Worm (Caenorhabditis elegans) whole organism, L1 larva: Measurements from ENCODE around the gene ZK287.1.
A peak's percentile ranks its signal among the peaks of the same experiment; 100 is the strongest.

Source experiments
- C04F5.9 ChIP-seq: sonication (generic microtip); optimal IDR thresholded peaks from 2 replicates; lab custom pipeline; 2016; ENCODE audit warnings: missing genetic modification characterization, missing compliant biosample characterization
- C16A3.4 ChIP-seq: fragments of 150-350 bp; optimal IDR thresholded peaks from 2 replicates; lab custom pipeline; 2014; ENCODE audit warnings: missing biosample characterization, missing genetic modification characterization
- F16B12.6 ChIP-seq: fragments of 150-350 bp; optimal IDR thresholded peaks from 2 replicates; lab custom pipeline; 2014; ENCODE audit warnings: missing biosample characterization, missing genetic modification characterization
- aha-1 ChIP-seq: fragments of 150-350 bp; optimal IDR thresholded peaks from 2 replicates; lab custom pipeline; 2014; ENCODE audit warnings: missing biosample characterization, missing genetic modification characterization
- alr-1 ChIP-seq: fragments of 200-800 bp; sonication (Bioruptor generic); optimal IDR thresholded peaks from 2 replicates; lab custom pipeline; 2018; ENCODE audit warnings: borderline replicate concordance, mild to moderate bottlenecking, missing genetic modification characterization, missing compliant biosample characterization
- ama-1 ChIP-seq: fragments of 150-350 bp; optimal IDR thresholded peaks from 2 replicates; lab custom pipeline; 2014
- blmp-1 ChIP-seq: fragments of 150-350 bp; optimal IDR thresholded peaks from 2 replicates; lab custom pipeline; 2014; ENCODE audit warnings: missing biosample characterization, missing genetic modification characterization
- ceh-8 ChIP-seq: fragments of 200-800 bp; sonication (Bioruptor generic); optimal IDR thresholded peaks from 2 replicates; lab custom pipeline; 2018; ENCODE audit warnings: mild to moderate bottlenecking, missing genetic modification characterization, moderate library complexity, missing compliant biosample characterization
- ceh-82 ChIP-seq, 3 experiments: fragments of 150-350 bp in 1 of 3; sonication (generic microtip) in 2 of 3; optimal IDR thresholded peaks; 2 replicates each; lab custom pipeline; 2014 to 2017; ENCODE audit warnings: missing biosample characterization in 3 of 3, missing genetic modification characterization in 3 of 3
- ceh-88 ChIP-seq: fragments of 200-800 bp; sonication (Bioruptor generic); IDR thresholded peaks from 2 replicates; pipeline ENCODE4 v1.3.6; 2022; ENCODE audit warnings: missing genetic modification characterization, missing compliant biosample characterization
- ceh-90 ChIP-seq: sonication (generic microtip); optimal IDR thresholded peaks from 2 replicates; lab custom pipeline; 2016; ENCODE audit warnings: missing genetic modification characterization, missing compliant biosample characterization
- dpl-1 ChIP-seq, 3 experiments: fragments of 150-350 bp in 2 of 3; sonication (generic microtip) in 1 of 3; optimal IDR thresholded peaks; 2 replicates each; lab custom pipeline; 2014 to 2017; ENCODE audit warnings: missing biosample characterization in 3 of 3, missing genetic modification characterization in 3 of 3, missing genetic modification reagents in 3 of 3
- efl-1 ChIP-seq, 4 experiments: fragments of 150-350 bp; optimal IDR thresholded peaks in 3 of 4; peaks in 1 of 4; 1 replicate in 1 of 4; 2 replicates in 3 of 4; lab custom pipeline; 2014; ENCODE audit warnings: missing biosample characterization in 2 of 4, missing genetic modification characterization in 2 of 4, missing genetic modification reagents in 2 of 4
- egl-27 ChIP-seq, 2 experiments: fragments of 150-350 bp in 1 of 2; sonication (generic microtip); optimal IDR thresholded peaks; 3 replicates each; lab custom pipeline; 2017 to 2018; ENCODE audit warnings: missing biosample characterization in 2 of 2, missing genetic modification characterization in 2 of 2, missing genetic modification reagents in 2 of 2
- elt-2 ChIP-seq: sonication (generic microtip); optimal IDR thresholded peaks from 2 replicates; lab custom pipeline; 2016; ENCODE audit warnings: missing genetic modification characterization, mild to moderate bottlenecking, inconsistent platforms, missing compliant biosample characterization, missing genetic modification reagents
- elt-3 ChIP-seq, 6 experiments: fragments of 150-350 bp in 1 of 6; sonication (generic microtip); optimal IDR thresholded peaks; 2 replicates each; lab custom pipeline; 2017 to 2018; ENCODE audit warnings: missing biosample characterization in 6 of 6, missing genetic modification characterization in 6 of 6, inconsistent platforms in 1 of 6
- ets-5 ChIP-seq: fragments of 200-800 bp; sonication (Bioruptor generic); IDR thresholded peaks from 2 replicates; pipeline ENCODE4 v1.3.6; 2022; ENCODE audit warnings: missing genetic modification characterization, missing compliant biosample characterization
- fkh-4 ChIP-seq: sonication (generic microtip); optimal IDR thresholded peaks from 2 replicates; lab custom pipeline; 2016; ENCODE audit warnings: missing compliant biosample characterization, missing genetic modification characterization, borderline replicate concordance
- fkh-8 ChIP-seq: sonication (generic microtip); optimal IDR thresholded peaks from 2 replicates; lab custom pipeline; 2016; ENCODE audit warnings: mild to moderate bottlenecking, missing genetic modification characterization, missing compliant biosample characterization
- grh-1 ChIP-seq: fragments of 200-800 bp; sonication (Bioruptor generic); IDR thresholded peaks from 2 replicates; pipeline ENCODE4 v1.3.6; 2022; ENCODE audit warnings: missing genetic modification reagents, missing genetic modification characterization, missing compliant biosample characterization
- hlh-17 ChIP-seq: fragments of 200-800 bp; sonication (Bioruptor generic); optimal IDR thresholded peaks from 2 replicates; lab custom pipeline; 2018; ENCODE audit warnings: missing genetic modification characterization, mild to moderate bottlenecking, missing compliant biosample characterization, moderate library complexity, borderline replicate concordance
- hpl-2 ChIP-seq: fragments of 150-350 bp; optimal IDR thresholded peaks from 2 replicates; lab custom pipeline; 2014; ENCODE audit warnings: missing biosample characterization, missing genetic modification reagents, missing genetic modification characterization
- irx-1 ChIP-seq: sonication (generic microtip); optimal IDR thresholded peaks from 2 replicates; lab custom pipeline; 2016; ENCODE audit warnings: missing genetic modification characterization, missing compliant biosample characterization
- isw-1 ChIP-seq: fragments of 200-800 bp; sonication (Bioruptor generic); IDR thresholded peaks from 2 replicates; pipeline ENCODE4 v1.3.6; 2022; ENCODE audit warnings: missing genetic modification characterization, missing compliant biosample characterization
- jun-1 ChIP-seq: fragments of 150-350 bp; optimal IDR thresholded peaks from 2 replicates; lab custom pipeline; 2014; ENCODE audit warnings: missing biosample characterization, missing genetic modification reagents, missing genetic modification characterization
- lin-14 ChIP-seq: fragments of 200-800 bp; sonication (Bioruptor generic); optimal IDR thresholded peaks from 2 replicates; lab custom pipeline; 2018; ENCODE audit warnings: mild to moderate bottlenecking, missing genetic modification characterization, moderate library complexity, missing compliant biosample characterization
- lin-15B ChIP-seq: fragments of 150-350 bp; sonication (generic microtip); optimal IDR thresholded peaks from 3 replicates; lab custom pipeline; 2014; ENCODE audit warnings: missing biosample characterization, missing genetic modification characterization
- lin-35 ChIP-seq, 2 experiments: fragments of 150-350 bp; optimal IDR thresholded peaks; 2 replicates each; lab custom pipeline; 2014; ENCODE audit warnings: missing biosample characterization in 2 of 2, missing genetic modification characterization in 2 of 2, missing genetic modification reagents in 2 of 2
- lir-3 ChIP-seq: sonication (generic microtip); optimal IDR thresholded peaks from 2 replicates; lab custom pipeline; 2016; ENCODE audit warnings: mild to moderate bottlenecking, missing genetic modification characterization, moderate library complexity, missing compliant biosample characterization; ENCODE audit not compliant: poor library complexity
- mef-2 ChIP-seq: fragments of 150-350 bp; optimal IDR thresholded peaks from 2 replicates; lab custom pipeline; 2014; ENCODE audit warnings: missing biosample characterization, missing genetic modification characterization
- mep-1 ChIP-seq: fragments of 150-350 bp; optimal IDR thresholded peaks from 2 replicates; lab custom pipeline; 2014; ENCODE audit warnings: missing biosample characterization, missing genetic modification characterization
- nhr-11 ChIP-seq: fragments of 150-350 bp; optimal IDR thresholded peaks from 2 replicates; lab custom pipeline; 2014; ENCODE audit warnings: missing biosample characterization, missing genetic modification characterization
- nhr-20 ChIP-seq: sonication (generic microtip); optimal IDR thresholded peaks from 2 replicates; lab custom pipeline; 2016; ENCODE audit warnings: mild to moderate bottlenecking, missing genetic modification characterization, missing compliant biosample characterization
- nhr-47 ChIP-seq: sonication (generic microtip); optimal IDR thresholded peaks from 2 replicates; lab custom pipeline; 2016; ENCODE audit warnings: mild to moderate bottlenecking, missing genetic modification characterization, moderate library complexity, missing compliant biosample characterization
- nhr-76 ChIP-seq: sonication (generic microtip); optimal IDR thresholded peaks from 2 replicates; lab custom pipeline; 2017; ENCODE audit warnings: missing biosample characterization, missing genetic modification characterization
- nhr-77 ChIP-seq: fragments of 150-350 bp; optimal IDR thresholded peaks from 2 replicates; lab custom pipeline; 2014; ENCODE audit warnings: missing biosample characterization, missing genetic modification characterization
- nhr-84 ChIP-seq: sonication (generic microtip); optimal IDR thresholded peaks from 2 replicates; lab custom pipeline; 2017; ENCODE audit warnings: missing biosample characterization, missing genetic modification characterization
- nhr-85 ChIP-seq: sonication (generic microtip); peaks from one replicate; lab custom pipeline; 2016; ENCODE audit warnings: missing genetic modification characterization, inconsistent platforms, missing compliant biosample characterization
- pax-3 ChIP-seq: fragments of 200-800 bp; sonication (Bioruptor generic); optimal IDR thresholded peaks from 2 replicates; lab custom pipeline; 2018; ENCODE audit warnings: mild to moderate bottlenecking, missing genetic modification characterization, moderate library complexity, missing compliant biosample characterization
- skn-1 ChIP-seq: fragments of 150-350 bp; optimal IDR thresholded peaks from 2 replicates; lab custom pipeline; 2014; ENCODE audit warnings: missing biosample characterization, missing genetic modification characterization
- snu-23 ChIP-seq: sonication (generic microtip); optimal IDR thresholded peaks from 2 replicates; lab custom pipeline; 2016; ENCODE audit warnings: missing genetic modification characterization, missing compliant biosample characterization
- sptf-1 ChIP-seq: fragments of 150-350 bp; optimal IDR thresholded peaks from 2 replicates; lab custom pipeline; 2014; ENCODE audit warnings: missing biosample characterization, missing genetic modification characterization
- sup-37 ChIP-seq: fragments of 200-800 bp; sonication (Bioruptor generic); optimal IDR thresholded peaks from 2 replicates; lab custom pipeline; 2018; ENCODE audit warnings: mild to moderate bottlenecking, missing genetic modification characterization, missing compliant biosample characterization
- swsn-7 ChIP-seq: sonication (generic microtip); optimal IDR thresholded peaks from 2 replicates; lab custom pipeline; 2016; ENCODE audit warnings: missing genetic modification characterization, missing compliant biosample characterization
- tbx-2 ChIP-seq: sonication (generic microtip); optimal IDR thresholded peaks from 2 replicates; lab custom pipeline; 2016; ENCODE audit warnings: missing genetic modification characterization, missing compliant biosample characterization
- unc-130 ChIP-seq: fragments of 150-350 bp; optimal IDR thresholded peaks from 2 replicates; lab custom pipeline; 2017; ENCODE audit warnings: missing biosample characterization, missing genetic modification characterization, inconsistent platforms
- unc-30 ChIP-seq: sonication (generic microtip); optimal IDR thresholded peaks from 2 replicates; lab custom pipeline; 2017; ENCODE audit warnings: missing biosample characterization, missing genetic modification characterization
- unc-98 ChIP-seq: fragments of 200-800 bp; sonication (Bioruptor generic); IDR thresholded peaks from 2 replicates; pipeline ENCODE4 v1.3.6; 2022; ENCODE audit warnings: missing genetic modification characterization, missing compliant biosample characterization
- ztf-11 ChIP-seq, 2 experiments: sonication (generic microtip); optimal IDR thresholded peaks; 2 replicates each; lab custom pipeline; 2016 to 2017; ENCODE audit warnings: missing genetic modification characterization in 2 of 2, missing biosample characterization in 1 of 2, missing compliant biosample characterization in 1 of 2
- ztf-4 ChIP-seq: fragments of 150-350 bp; optimal IDR thresholded peaks from 2 replicates; lab custom pipeline; 2014; ENCODE audit warnings: missing biosample characterization, missing genetic modification characterization

Gene ZK287.1

ce11 chrV:9690728-9691127 is 24.2 kb downstream of the ZK287.1 start (continued):
- TF ChIP-seq unc-130 (tag; lab: Kevin White, UChicago) (peak; percentile 37), jun-1 (tag; lab: Kevin White, UChicago) (no peak), C04F5.9 (no peak), pax-3 (tag; lab: Kevin White, UChicago) (no peak), ceh-8 (GFP tag; lab: Kevin White, UChicago) (no peak), aha-1 (tag; lab: Kevin White, UChicago) (no peak), nhr-11 (no peak), hlh-17 (GFP tag; lab: Kevin White, UChicago) (no peak), ets-5 (GFP tag; lab: Robert Waterston, UW) (no peak), unc-30 (no peak), fkh-4 (tag; lab: Kevin White, UChicago) (no peak), lin-15B (tag; lab: Kevin White, UChicago) (peak; percentile 5), skn-1 (tag; lab: Kevin White, UChicago) (peak; percentile 72), unc-98 (GFP tag; lab: Robert Waterston, UW) (no peak), hpl-2 (no peak), isw-1 (GFP tag; lab: Robert Waterston, UW) (no peak), ztf-4 (tag; lab: Kevin White, UChicago) (no peak), F16B12.6 (tag; lab: Kevin White, UChicago) (peak; percentile 93), grh-1 (GFP tag; lab: Robert Waterston, UW) (no peak), nhr-20 (peak; percentile 45), nhr-84 (no peak), nhr-47 (tag; lab: Kevin White, UChicago) (no peak), sup-37 (GFP tag; lab: Kevin White, UChicago) (no peak), fkh-8 (tag; lab: Kevin White, UChicago) (no peak), alr-1 (tag; lab: Kevin White, UChicago) (no peak), egl-27 (tag; optimal IDR thresholded peaks at IDR 0.05; lab: Kevin White, UChicago) (no peak), ceh-82 (tag; optimal IDR thresholded peaks at IDR 0.05; lab: Kevin White, UChicago) (peak in 1 of 3 experiments; percentile 59), nhr-85 (no peak), nhr-77 (no peak), lin-14 (no peak), sptf-1 (tag; lab: Kevin White, UChicago) (no peak)

DNA sequence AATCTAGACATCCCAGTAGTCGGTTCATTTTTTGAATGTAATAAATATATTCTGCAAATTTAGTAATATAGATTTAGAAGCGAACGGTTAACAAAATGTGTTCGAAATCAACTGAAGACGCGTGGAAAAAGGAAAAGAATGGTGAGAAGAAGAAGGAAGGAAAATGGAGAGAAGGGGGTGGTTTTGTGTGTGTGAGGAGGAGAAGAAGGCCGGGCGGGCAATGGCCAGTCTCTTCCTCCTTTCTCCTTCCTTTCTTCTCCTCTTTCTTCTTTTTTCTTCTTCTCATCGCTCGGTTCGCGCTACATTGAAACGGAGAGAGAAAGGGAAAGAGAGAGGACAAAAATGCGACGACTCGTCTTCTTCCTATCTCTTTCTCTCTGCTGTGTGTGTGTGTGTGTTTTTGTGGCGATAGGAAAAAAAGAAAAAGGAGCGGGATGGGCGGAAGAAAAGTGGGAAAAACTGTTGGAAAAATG is 25.7 kb downstream of the ZK287.1 start, which contains the start of gene ztf-9:
Gene ztf-9 (minus strand): TSS at position 51 of the 473 bp plus-strand sequence.
- TF ChIP-seq pax-3 (tag; lab: Kevin White, UChicago) (no peak), isw-1 (GFP tag; lab: Robert Waterston, UW) (no peak), hlh-17 (GFP tag; lab: Kevin White, UChicago) (no peak), ceh-90 (tag; lab: Kevin White, UChicago) (no peak), ceh-88 (GFP tag; lab: Robert Waterston, UW) (no peak), ama-1 (no peak), lin-35 (GFP tag; optimal IDR thresholded peaks at IDR 0.05; lab: Kevin White, UChicago) (peak; percentile 16 to 47), efl-1 (optimal IDR thresholded peaks at IDR 0.05; lab: Kevin White, UChicago) (peak; percentile 30), efl-1 (GFP tag; optimal IDR thresholded peaks at IDR 0.05 in 1 of 2; lab: Kevin White, UChicago) (peak in 1 of 2 experiments; percentile 83), skn-1 (tag; lab: Kevin White, UChicago) (no peak), lir-3 (tag; lab: Kevin White, UChicago) (no peak), C16A3.4 (tag; lab: Kevin White, UChicago) (peak; percentile 40), nhr-77 (peak; percentile 39), unc-130 (tag; lab: Kevin White, UChicago) (no peak), elt-3 (tag; optimal IDR thresholded peaks at IDR 0.05; lab: Kevin White, UChicago) (peak in 2 of 6 experiments; percentile 32 to 35), ztf-11 (tag; optimal IDR thresholded peaks at IDR 0.05; lab: Kevin White, UChicago) (no peak), snu-23 (peak; percentile 59), nhr-84 (no peak), nhr-76 (tag; lab: Kevin White, UChicago) (no peak), mep-1 (tag; lab: Kevin White, UChicago) (peak; percentile 78), irx-1 (tag; lab: Kevin White, UChicago) (peak; percentile 16), tbx-2 (tag; lab: Kevin White, UChicago) (peak; percentile 43), nhr-20 (peak; percentile 17), ceh-82 (tag; optimal IDR thresholded peaks at IDR 0.05; lab: Kevin White, UChicago) (peak in 1 of 3 experiments; percentile 49), swsn-7 (tag; lab: Kevin White, UChicago) (peak; percentile 22), dpl-1 (GFP tag; optimal IDR thresholded peaks at IDR 0.05; lab: Kevin White, UChicago) (peak in 2 of 3 experiments; percentile 5 to 33), jun-1 (tag; lab: Kevin White, UChicago) (peak; percentile 6), nhr-47 (tag; lab: Kevin White, UChicago) (peak; percentile 38), ztf-4 (tag; lab: Kevin White, UChicago) (no peak), elt-2 (tag; lab: Kevin White, UChicago) (peak; percentile 30), mef-2 (no peak), blmp-1 (tag; lab: Kevin White, UChicago) (peak; percentile 99), F16B12.6 (tag; lab: Kevin White, UChicago) (peak; percentile 58)
